Worm (Caenorhabditis elegans) whole organism, L1 larva: ENCODE data around the gene cyp-13A3.

Source experiments
- lin-39 ChIP-seq: fragments of 150-350 bp; optimal IDR thresholded peaks from 2 replicates; lab custom pipeline; 2014; ENCODE audit warnings: missing biosample characterization, missing genetic modification reagents, missing genetic modification characterization
- nhr-11 ChIP-seq: fragments of 150-350 bp; optimal IDR thresholded peaks from 2 replicates; lab custom pipeline; 2014; ENCODE audit warnings: missing biosample characterization, missing genetic modification characterization
- pag-3 ChIP-seq: sonication (generic microtip); optimal IDR thresholded peaks from 2 replicates; lab custom pipeline; 2017; ENCODE audit warnings: missing genetic modification characterization, mild to moderate bottlenecking, missing compliant biosample characterization, antibody characterized with exemption, borderline replicate concordance; ENCODE audit not compliant: insufficient read depth
- unc-86 ChIP-seq: sonication (generic microtip); optimal IDR thresholded peaks from 2 replicates; lab custom pipeline; 2016; ENCODE audit warnings: missing genetic modification characterization, missing compliant biosample characterization

DNA sequence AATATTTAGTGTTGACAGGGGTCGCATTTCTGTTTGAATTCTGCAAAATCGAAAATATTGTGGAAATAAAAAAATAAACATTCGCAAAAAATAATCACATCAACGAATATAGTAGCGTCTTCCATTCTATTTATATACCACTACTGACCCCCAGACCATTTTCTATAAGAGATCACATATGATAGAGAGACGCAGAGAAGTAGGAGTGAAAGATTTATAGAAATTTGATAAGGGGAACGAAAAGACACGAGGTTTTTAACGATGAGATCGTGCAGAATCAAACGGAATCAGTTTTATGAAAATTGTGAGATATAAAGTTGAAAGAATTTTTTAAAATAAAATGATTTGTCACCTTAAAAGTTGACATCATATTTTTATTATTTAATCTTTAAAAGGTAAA is 40.8 kb downstream of the cyp-13A3 start:
- TF ChIP-seq lin-39 (tag; lab: Kevin White, UChicago) (no peak), pag-3 (tag; lab: Kevin White, UChicago) (no peak), unc-86 (tag; lab: Kevin White, UChicago) (no peak), nhr-11 (no peak)
